Fruit fly (Drosophila melanogaster) whole organism, wandering third instar larva: Measurements from ENCODE around the gene CG31493.

Experiments
- Abd-B ChIP-seq: fragments of >200 bp; optimal IDR thresholded peaks from 2 replicates; lab custom pipeline; 2017; ENCODE audit warnings: missing biosample characterization, missing genetic modification characterization
- CG32264 ChIP-seq: fragments of 200-800 bp; sonication (Bioruptor generic); optimal IDR thresholded peaks from 2 replicates; lab custom pipeline; 2016; ENCODE audit warnings: missing biosample characterization, missing genetic modification characterization
- CG9705 ChIP-seq: fragments of 200-800 bp; sonication (Bioruptor generic); optimal IDR thresholded peaks from 2 replicates; lab custom pipeline; 2018; ENCODE audit warnings: missing biosample characterization, mild to moderate bottlenecking, missing genetic modification characterization
- CrebA ChIP-seq: fragments of 200-800 bp; sonication (Bioruptor generic); optimal IDR thresholded peaks from 2 replicates; lab custom pipeline; 2016; ENCODE audit warnings: missing biosample characterization, mild to moderate bottlenecking, missing genetic modification characterization, borderline replicate concordance
- Dif ChIP-seq: fragments of 200-275, 200-300 bp; sonication (Bioruptor generic); optimal IDR thresholded peaks from 2 replicates; lab custom pipeline; 2018; ENCODE audit warnings: missing biosample characterization, missing genetic modification characterization; ENCODE audit not compliant: partially characterized antibody
- GATAd ChIP-seq: sonication (Bioruptor generic); optimal IDR thresholded peaks from 2 replicates; lab custom pipeline; 2016; ENCODE audit warnings: missing biosample characterization, missing genetic modification characterization
- Hnf4 ChIP-seq: fragments of 200-800 bp; sonication (Bioruptor generic); optimal IDR thresholded peaks from 2 replicates; lab custom pipeline; 2016; ENCODE audit warnings: missing biosample characterization, mild to moderate bottlenecking, missing genetic modification characterization
- Hr78 ChIP-seq: fragments of >200 bp; optimal IDR thresholded peaks from 2 replicates; lab custom pipeline; 2017; ENCODE audit warnings: missing biosample characterization, missing genetic modification characterization
- Hr83 ChIP-seq: fragments of 200-300 bp; sonication (Bioruptor generic); optimal IDR thresholded peaks from 2 replicates; lab custom pipeline; 2016; ENCODE audit warnings: missing biosample characterization, mild to moderate bottlenecking, missing genetic modification characterization, moderate library complexity; ENCODE audit not compliant: poor library complexity, severe bottlenecking
- Jra ChIP-seq: sonication (Bioruptor generic); optimal IDR thresholded peaks from 2 replicates; lab custom pipeline; 2016; ENCODE audit warnings: missing biosample characterization, missing genetic modification characterization
- Mio ChIP-seq: sonication (Bioruptor generic); optimal IDR thresholded peaks from 2 replicates; lab custom pipeline; 2016; ENCODE audit warnings: missing biosample characterization, missing genetic modification characterization
- Myc ChIP-seq: fragments of >200 bp; optimal IDR thresholded peaks from 2 replicates; lab custom pipeline; 2017
- N ChIP-seq: fragments of >200 bp; optimal IDR thresholded peaks from 2 replicates; lab custom pipeline; 2018; ENCODE audit warnings: missing biosample characterization, missing external identifiers, missing genetic modification characterization
- OdsH ChIP-seq: fragments of 200-800 bp; sonication (Bioruptor generic); optimal IDR thresholded peaks from 2 replicates; lab custom pipeline; 2016; ENCODE audit warnings: missing biosample characterization, mild to moderate bottlenecking, missing genetic modification characterization
- Rel ChIP-seq, 2 experiments: fragments of 200-800 bp; sonication (Bioruptor generic) in 1 of 2; optimal IDR thresholded peaks; 2 replicates in 1 of 2; 3 replicates in 1 of 2; lab custom pipeline; 2016 to 2019; ENCODE audit warnings: mild to moderate bottlenecking in 2 of 2, missing biosample characterization in 2 of 2, missing genetic modification characterization in 2 of 2, moderate library complexity in 1 of 2
- Vsx2 ChIP-seq: fragments of 200-300, 225-300 bp; sonication (Bioruptor generic); optimal IDR thresholded peaks from 2 replicates; lab custom pipeline; 2018; ENCODE audit warnings: missing biosample characterization, missing genetic modification characterization; ENCODE audit not compliant: partially characterized antibody
- br ChIP-seq: fragments of 200-800 bp; sonication (Bioruptor generic); optimal IDR thresholded peaks from 2 replicates; lab custom pipeline; 2016; ENCODE audit warnings: missing biosample characterization, missing genetic modification characterization
- dl ChIP-seq, 2 experiments: fragments of 175-275, 200-275 bp in 1 of 2; fragments of 200-275 bp in 1 of 2; sonication (Bioruptor generic); optimal IDR thresholded peaks; lab custom pipeline; 2018; ENCODE audit warnings: mild to moderate bottlenecking in 2 of 2, missing biosample characterization in 2 of 2, missing genetic modification characterization in 2 of 2, moderate library complexity in 2 of 2; ENCODE audit not compliant: partially characterized antibody in 2 of 2, insufficient read depth in 1 of 2
- dsf ChIP-seq: sonication (Bioruptor generic); optimal IDR thresholded peaks from 2 replicates; lab custom pipeline; 2016; ENCODE audit warnings: missing biosample characterization, missing genetic modification characterization, borderline replicate concordance
- ey ChIP-seq: fragments of 200-800 bp; sonication (Bioruptor generic); optimal IDR thresholded peaks from 2 replicates; lab custom pipeline; 2016; ENCODE audit warnings: missing biosample characterization, missing genetic modification characterization
- foxo ChIP-seq, 2 experiments: fragments of 200-800 bp; sonication (Bioruptor generic); optimal IDR thresholded peaks; 2 replicates in 1 of 2; 3 replicates in 1 of 2; lab custom pipeline; 2016 to 2017; ENCODE audit warnings: missing biosample characterization in 2 of 2, missing genetic modification characterization in 2 of 2
- fru ChIP-seq: fragments of 200-800 bp; sonication (Bioruptor generic); optimal IDR thresholded peaks from 3 replicates; lab custom pipeline; 2016; ENCODE audit warnings: missing biosample characterization, mild to moderate bottlenecking, missing genetic modification characterization
- h ChIP-seq: fragments of 200-800 bp; sonication (Bioruptor generic); optimal IDR thresholded peaks from 3 replicates; lab custom pipeline; 2016; ENCODE audit warnings: missing biosample characterization, mild to moderate bottlenecking, missing genetic modification characterization
- jim ChIP-seq: fragments of 175-275, 200-325 bp; sonication (Bioruptor generic); optimal IDR thresholded peaks from 2 replicates; lab custom pipeline; 2016; ENCODE audit warnings: missing biosample characterization, mild to moderate bottlenecking, missing genetic modification characterization
- lola ChIP-seq: fragments of >200 bp; optimal IDR thresholded peaks from 2 replicates; lab custom pipeline; 2017; ENCODE audit warnings: missing biosample characterization, missing genetic modification characterization
- pan ChIP-seq: fragments of >200 bp; optimal IDR thresholded peaks from 2 replicates; lab custom pipeline; 2017
- psq ChIP-seq: fragments of 200-800 bp; sonication (Bioruptor generic); optimal IDR thresholded peaks from 3 replicates; lab custom pipeline; 2017; ENCODE audit warnings: missing biosample characterization, mild to moderate bottlenecking, missing genetic modification characterization, moderate library complexity
- rgr ChIP-seq: fragments of 200-800 bp; sonication (Bioruptor generic); optimal IDR thresholded peaks from 3 replicates; lab custom pipeline; 2016; ENCODE audit warnings: missing biosample characterization, mild to moderate bottlenecking, missing genetic modification characterization
- sage ChIP-seq: fragments of 200-800 bp; sonication (Bioruptor generic); optimal IDR thresholded peaks from 2 replicates; lab custom pipeline; 2016; ENCODE audit warnings: missing biosample characterization, mild to moderate bottlenecking, missing genetic modification characterization
- sv ChIP-seq: fragments of 200-800 bp; sonication (Bioruptor generic); optimal IDR thresholded peaks from 3 replicates; lab custom pipeline; 2016; ENCODE audit warnings: missing biosample characterization, missing genetic modification characterization
- usp ChIP-seq: fragments of >200 bp; optimal IDR thresholded peaks from 2 replicates; lab custom pipeline; 2017; ENCODE audit warnings: missing biosample characterization, missing genetic modification characterization
- woc ChIP-seq: sonication (Bioruptor generic); optimal IDR thresholded peaks from 2 replicates; lab custom pipeline; 2016; ENCODE audit warnings: missing biosample characterization, mild to moderate bottlenecking, missing genetic modification characterization

Gene CG31493

dm6 chr3R:7104308-7104707 is 27.1 kb upstream of the CG31493 start:
- TF ChIP-seq Dif (no peak), fru (GFP tag; lab: Kevin White, UChicago) (no peak), Abd-B (GFP tag; lab: Kevin White, UChicago) (no peak), Myc (lab: Kevin White, UChicago) (no peak), woc (GFP tag; lab: Kevin White, UChicago) (no peak), Hr83 (GFP tag; lab: Kevin White, UChicago) (no peak), sage (GFP tag; lab: Kevin White, UChicago) (no peak), Vsx2 (no peak), jim (GFP tag; lab: Kevin White, UChicago) (no peak)

DNA sequence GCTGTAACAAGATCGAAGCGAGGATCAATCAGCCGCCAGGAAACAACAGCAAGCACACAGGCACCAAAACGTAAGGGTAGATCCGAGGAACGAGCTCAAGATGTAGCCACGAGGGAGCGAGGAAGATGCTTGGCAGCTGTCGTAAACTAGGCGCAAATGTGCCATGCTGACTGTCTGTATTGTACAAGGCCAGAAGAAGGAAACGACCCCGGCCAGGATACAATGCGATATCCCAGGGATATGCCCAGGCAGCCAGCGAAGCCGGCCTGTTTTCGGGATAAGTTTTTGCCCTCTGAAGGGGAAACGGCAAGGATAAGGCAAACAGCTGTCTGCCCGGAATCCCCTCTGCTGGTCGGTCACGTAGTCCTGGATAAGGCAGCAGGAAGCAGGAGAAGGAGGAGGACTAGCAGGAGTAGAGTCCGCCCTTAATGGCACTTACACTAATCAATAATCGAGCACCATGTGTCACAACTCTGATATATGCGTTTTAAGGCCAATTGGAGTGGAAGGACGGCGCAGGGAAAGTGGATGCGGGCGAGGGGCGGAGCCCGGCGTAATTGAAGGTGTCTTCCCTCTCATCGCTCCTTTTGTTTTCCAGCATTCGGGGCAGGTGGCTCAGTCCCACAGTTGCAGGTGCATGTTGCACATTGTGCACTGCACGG is 25.7 kb upstream of the CG31493 start:
- TF ChIP-seq sage (GFP tag; lab: Kevin White, UChicago) (no peak), Rel (GFP tag; optimal IDR thresholded peaks at IDR 0.05; lab: Kevin White, UChicago) (no peak), Rel (tag; optimal IDR thresholded peaks at IDR 0.05; lab: Kevin White, UChicago) (no peak), Hnf4 (GFP tag; lab: Kevin White, UChicago) (no peak), OdsH (no peak), lola (GFP tag; lab: Kevin White, UChicago) (no peak), Myc (lab: Kevin White, UChicago) (no peak), sv (no peak), CG32264 (GFP tag; lab: Kevin White, UChicago) (no peak), usp (no peak), br (no peak), GATAd (GFP tag; lab: Kevin White, UChicago) (no peak), CG9705 (GFP tag; lab: Kevin White, UChicago) (no peak), Vsx2 (no peak), Hr83 (GFP tag; lab: Kevin White, UChicago) (no peak), CrebA (no peak), Hr78 (no peak), woc (GFP tag; lab: Kevin White, UChicago) (no peak), Jra (GFP tag; lab: Kevin White, UChicago) (no peak)
- TF ChIP-seq, all 38 proteins: peak for 0

DNA sequence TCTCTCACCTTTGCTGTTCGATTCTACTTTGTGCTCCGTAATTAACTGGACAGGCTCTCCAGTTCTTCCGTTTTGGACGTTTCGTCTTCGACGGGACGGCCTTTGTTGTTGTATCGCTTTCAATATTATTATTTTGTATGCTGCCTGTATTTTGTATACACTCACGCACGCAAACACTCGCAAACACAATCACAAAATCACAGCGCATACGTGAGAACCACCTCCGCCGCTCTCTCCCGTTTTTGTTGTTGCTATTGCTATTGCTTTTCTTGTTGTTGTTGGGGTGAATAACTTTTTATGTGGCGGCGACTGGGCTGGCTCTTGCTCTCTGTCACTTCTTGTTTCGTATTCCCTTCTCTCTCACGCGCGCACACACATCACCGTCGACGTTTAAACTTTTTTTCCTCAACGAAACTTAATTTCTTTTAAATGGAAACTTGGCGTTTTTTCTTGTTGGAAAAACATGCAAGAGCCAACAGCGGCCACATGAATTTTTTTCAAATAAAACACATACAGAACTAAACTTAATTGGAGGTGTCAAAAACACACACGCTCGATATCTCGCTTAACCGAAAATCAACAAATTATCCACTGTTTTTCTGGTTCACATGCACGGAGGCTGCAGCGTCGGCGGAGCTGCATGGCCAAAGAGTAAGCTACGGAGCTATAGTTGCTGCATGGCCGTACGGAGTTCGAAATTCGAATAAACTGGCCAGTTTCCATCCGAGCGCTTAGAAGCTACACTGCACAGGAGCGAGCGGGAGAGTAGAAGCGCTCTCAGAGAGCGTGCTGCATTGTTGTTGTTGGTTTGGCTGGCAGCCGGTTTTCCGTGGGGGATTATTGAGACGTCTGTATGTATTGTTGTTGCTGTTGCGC is 23.4 kb upstream of the CG31493 start:
- TF ChIP-seq dsf, result no peak
- peak; percentile 2 for TF ChIP-seq N
- no peak for TF ChIP-seq Hr78
- peak; percentile 95 to 96 for TF ChIP-seq dl (GFP tag; optimal IDR thresholded peaks at IDR 0.05; lab: Kevin White, UChicago; ENCODE audit: insufficient read depth in 1 of 2, partially characterized antibody in 2 of 2)
- peak; percentile 98 for TF ChIP-seq Dif
- no peak for TF ChIP-seq Rel (GFP tag; optimal IDR thresholded peaks at IDR 0.05; lab: Kevin White, UChicago)
- peak; percentile 81 for TF ChIP-seq Rel (tag; optimal IDR thresholded peaks at IDR 0.05; lab: Kevin White, UChicago)
- no peak for TF ChIP-seq Myc (lab: Kevin White, UChicago)
- TF ChIP-seq Abd-B (GFP tag; lab: Kevin White, UChicago), result no peak
- TF ChIP-seq sage (GFP tag; lab: Kevin White, UChicago), result peak; percentile 63
- TF ChIP-seq Mio (GFP tag; lab: Kevin White, UChicago), result no peak
- no peak for TF ChIP-seq Jra (GFP tag; lab: Kevin White, UChicago)
- no peak for TF ChIP-seq sv
- TF ChIP-seq CG9705 (GFP tag; lab: Kevin White, UChicago), result peak; percentile 0
- peak in 1 of 2 experiments; percentile 25 for TF ChIP-seq foxo (GFP tag; optimal IDR thresholded peaks at IDR 0.05; lab: Kevin White, UChicago)
- peak; percentile 83 for TF ChIP-seq psq (GFP tag; lab: Kevin White, UChicago)
- TF ChIP-seq h (GFP tag; lab: Kevin White, UChicago), result peak; percentile 25
- peak; percentile 42 for TF ChIP-seq Hnf4 (GFP tag; lab: Kevin White, UChicago)
- no peak for TF ChIP-seq pan (lab: Kevin White, UChicago)
- peak; percentile 35 for TF ChIP-seq fru (GFP tag; lab: Kevin White, UChicago)
- no peak for TF ChIP-seq lola (GFP tag; lab: Kevin White, UChicago)
- peak; percentile 31 for TF ChIP-seq ey (GFP tag; lab: Kevin White, UChicago)
- no peak for TF ChIP-seq usp
- peak; percentile 93 for TF ChIP-seq Vsx2
- TF ChIP-seq OdsH, result peak; percentile 8
- TF ChIP-seq rgr (GFP tag; lab: Kevin White, UChicago), result no peak
- TF ChIP-seq br, result peak; percentile 20
